Worm (Caenorhabditis elegans) whole organism, early embryonic: ENCODE measurements around the gene clec-215.

Source experiments
- aly-1 ChIP-seq: sonication (generic microtip); optimal IDR thresholded peaks from 2 replicates; lab custom pipeline; 2016; ENCODE audit warnings: missing genetic modification characterization, missing compliant biosample characterization
- ama-1 ChIP-seq: fragments of 150-350 bp; optimal IDR thresholded peaks from 2 replicates; lab custom pipeline; 2014
- flt-1 ChIP-seq: fragments of 200-800 bp; sonication (Bioruptor generic); IDR thresholded peaks from 2 replicates; pipeline ENCODE4 v1.3.6; 2022; ENCODE audit warnings: missing genetic modification characterization, missing compliant biosample characterization
- hmg-4 ChIP-seq: fragments of 200-800 bp; sonication (Bioruptor generic); optimal IDR thresholded peaks from 2 replicates; lab custom pipeline; 2018; ENCODE audit warnings: mild to moderate bottlenecking, missing genetic modification characterization, missing compliant biosample characterization
- sea-1 ChIP-seq: fragments of 200-800 bp; sonication (Bioruptor generic); conservative IDR thresholded peaks from 2 replicates; pipeline ENCODE4 v1.3.6; 2022; ENCODE audit warnings: missing genetic modification characterization, missing compliant biosample characterization
- tra-4 ChIP-seq: sonication (generic microtip); optimal IDR thresholded peaks from 2 replicates; lab custom pipeline; 2017; ENCODE audit warnings: missing genetic modification characterization, missing compliant biosample characterization

DNA sequence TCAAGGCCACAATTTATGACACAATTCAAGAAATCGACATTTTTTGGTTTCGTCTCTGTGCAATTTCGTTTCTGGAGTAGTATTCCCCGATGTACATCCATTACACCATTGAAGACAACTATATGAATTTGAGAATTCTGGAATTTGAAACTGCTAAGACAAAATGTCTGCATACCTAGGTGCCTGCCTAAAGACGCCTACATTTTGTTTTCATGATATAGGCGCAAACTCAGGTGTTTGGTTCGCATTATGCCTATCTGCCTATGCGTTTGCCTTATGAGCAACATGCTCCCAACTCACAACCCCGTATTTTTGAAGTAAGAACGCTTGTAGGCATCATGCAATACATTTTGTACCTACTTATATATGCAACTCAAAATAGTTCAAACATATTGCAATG, 41.2 kb upstream of the clec-215 start, which contains the start of gene F19F10.14:
- no peak for TF ChIP-seq aly-1 (tag; lab: Kevin White, UChicago)
- no peak for TF ChIP-seq tra-4 (tag; lab: Kevin White, UChicago)
- no peak for TF ChIP-seq hmg-4 (GFP tag; lab: Kevin White, UChicago)
- TF ChIP-seq sea-1 (GFP tag; lab: Robert Waterston, UW) = no peak
- TF ChIP-seq flt-1 (GFP tag; lab: Robert Waterston, UW) = no peak
- TF ChIP-seq ama-1 = no peak
